Fruit fly (Drosophila melanogaster) S2 (cell line): ENCODE results near the gene MRP.

ENCODE experiments used
- CG8478 ChIP-seq: fragments of >200 bp; optimal IDR thresholded peaks from 2 replicates; lab custom pipeline; 2018
- CTCF ChIP-seq, 2 experiments: fragments of >200 bp; optimal IDR thresholded peaks; 2 replicates each; lab custom pipeline; 2018

- TF ChIP-seq CG8478 (lab: Kevin White, UChicago) (no peak), CTCF (optimal IDR thresholded peaks at IDR 0.05; lab: Kevin White, UChicago) (no peak)
Measured at dm6 chr2L:12686811-12687210, 32.0 kb upstream of the MRP start.
